Fruit fly (Drosophila melanogaster) whole organism, embryonic: Measurements from ENCODE around the gene Moe.
A peak's percentile ranks its signal among the peaks of the same experiment; 100 is the strongest.

ENCODE experiments used
- Abd-B ChIP-seq: fragments of 200-800 bp; sonication (Bioruptor generic); optimal IDR thresholded peaks from 2 replicates; lab custom pipeline; 2018; ENCODE audit warnings: missing biosample characterization, mild to moderate bottlenecking, missing genetic modification characterization, moderate library complexity
- CG10147 ChIP-seq: fragments of 200-800 bp; sonication (Bioruptor generic); optimal IDR thresholded peaks from 2 replicates; lab custom pipeline; 2019; ENCODE audit warnings: missing biosample characterization, mild to moderate bottlenecking, missing genetic modification characterization, moderate library complexity
- CG11723 ChIP-seq: fragments of 200-800 bp; sonication (Bioruptor generic); optimal IDR thresholded peaks from 2 replicates; lab custom pipeline; 2017; ENCODE audit warnings: missing biosample characterization, mild to moderate bottlenecking, missing genetic modification characterization
- CG12769 ChIP-seq: fragments of 200-800 bp; sonication (Bioruptor generic); optimal IDR thresholded peaks from 2 replicates; lab custom pipeline; 2019; ENCODE audit warnings: missing biosample characterization, mild to moderate bottlenecking, missing genetic modification characterization, moderate library complexity
- CG17359 ChIP-seq: fragments of 200-800 bp; sonication (Bioruptor generic); optimal IDR thresholded peaks from 3 replicates; lab custom pipeline; 2018; ENCODE audit warnings: missing biosample characterization, mild to moderate bottlenecking, missing genetic modification characterization, moderate library complexity
- CG17568 ChIP-seq: fragments of 200-800 bp; sonication (Bioruptor generic); optimal IDR thresholded peaks from 2 replicates; lab custom pipeline; 2018; ENCODE audit warnings: missing biosample characterization, mild to moderate bottlenecking, missing genetic modification characterization, moderate library complexity
- CG17612 ChIP-seq: fragments of 200-800 bp; sonication (Bioruptor generic); IDR thresholded peaks from 2 replicates; pipeline ENCODE4 v1.3.6; 2022; ENCODE audit warnings: missing biosample characterization, missing genetic modification characterization
- CG1792 ChIP-seq: fragments of 200-800 bp; sonication (Bioruptor generic); optimal IDR thresholded peaks from 2 replicates; lab custom pipeline; 2016; ENCODE audit warnings: missing biosample characterization, missing genetic modification characterization
- CG18262 ChIP-seq: fragments of 200-800 bp; optimal IDR thresholded peaks from 3 replicates; lab custom pipeline; 2019; ENCODE audit warnings: missing biosample characterization, mild to moderate bottlenecking, missing genetic modification characterization, moderate library complexity
- CG18619 ChIP-seq: fragments of 200-800 bp; sonication (Bioruptor generic); optimal IDR thresholded peaks from 3 replicates; lab custom pipeline; 2017; ENCODE audit warnings: missing biosample characterization, mild to moderate bottlenecking, missing genetic modification characterization
- CG30403 ChIP-seq: fragments of 200-800 bp; sonication (Bioruptor generic); optimal IDR thresholded peaks from 3 replicates; lab custom pipeline; 2016; ENCODE audit warnings: missing biosample characterization, missing genetic modification characterization
- CG3847 ChIP-seq: fragments of 200-800 bp; sonication (Bioruptor generic); IDR thresholded peaks from 2 replicates; pipeline ENCODE4 v1.3.6; 2022; ENCODE audit warnings: missing biosample characterization, missing genetic modification characterization
- CG4617 ChIP-seq: fragments of 200-800 bp; sonication (Bioruptor generic); optimal IDR thresholded peaks from 3 replicates; lab custom pipeline; 2016; ENCODE audit warnings: missing biosample characterization, missing genetic modification characterization, borderline replicate concordance
- CG4854 ChIP-seq: fragments of 200-800 bp; sonication (Bioruptor generic); optimal IDR thresholded peaks from 2 replicates; lab custom pipeline; 2016; ENCODE audit warnings: missing biosample characterization, missing genetic modification characterization, inconsistent platforms
- CG6254 ChIP-seq: fragments of 200-800 bp; sonication (Bioruptor generic); optimal IDR thresholded peaks from 3 replicates; lab custom pipeline; 2017; ENCODE audit warnings: mild to moderate bottlenecking, missing biosample characterization, missing genetic modification reagents, missing genetic modification characterization
- CG7963 ChIP-seq: fragments of 200-800 bp; sonication (Bioruptor generic); IDR thresholded peaks from 3 replicates; pipeline ENCODE4 v1.3.6; 2022; ENCODE audit warnings: missing biosample characterization, missing genetic modification characterization; ENCODE audit not compliant: partially characterized antibody
- CG9215 ChIP-seq: fragments of 200-800 bp; sonication (Bioruptor generic); IDR thresholded peaks from 2 replicates; pipeline ENCODE4 v1.3.6; 2022; ENCODE audit warnings: missing biosample characterization, missing genetic modification characterization
- Fer3 ChIP-seq: fragments of 200-800 bp; sonication (Bioruptor generic); optimal IDR thresholded peaks from 2 replicates; lab custom pipeline; 2018; ENCODE audit warnings: missing biosample characterization, mild to moderate bottlenecking, missing genetic modification characterization, moderate library complexity
- Gug ChIP-seq: fragments of 200-800 bp; sonication (Bioruptor generic); IDR thresholded peaks from 4 replicates; pipeline ENCODE4 v1.3.6; 2022; ENCODE audit warnings: missing biosample characterization, missing genetic modification characterization
- H15 ChIP-seq: fragments of 200-800 bp; sonication (Bioruptor generic); IDR thresholded peaks from 3 replicates; pipeline ENCODE4 v1.3.6; 2022; ENCODE audit warnings: missing biosample characterization, missing genetic modification characterization
- H2.0 ChIP-seq: fragments of 200-800 bp; sonication (Bioruptor generic); IDR thresholded peaks from 2 replicates; pipeline ENCODE4 v1.3.6; 2022; ENCODE audit warnings: missing biosample characterization, missing genetic modification characterization
- Hr39 ChIP-seq: fragments of >200 bp; optimal IDR thresholded peaks from 2 replicates; lab custom pipeline; 2017
- Lhr ChIP-seq: fragments of 200-800 bp; sonication (Bioruptor generic); optimal IDR thresholded peaks from 3 replicates; lab custom pipeline; 2017; ENCODE audit warnings: mild to moderate bottlenecking, missing biosample characterization, missing genetic modification reagents, missing genetic modification characterization
- PHDP ChIP-seq: fragments of 200-800 bp; sonication (Bioruptor generic); optimal IDR thresholded peaks from 3 replicates; lab custom pipeline; 2018; ENCODE audit warnings: missing biosample characterization, mild to moderate bottlenecking, missing genetic modification characterization, moderate library complexity
- Sin3A ChIP-seq: fragments of >200 bp; optimal IDR thresholded peaks from 2 replicates; lab custom pipeline; 2018
- aop ChIP-seq: fragments of 200-800 bp; sonication (Bioruptor generic); IDR thresholded peaks from 2 replicates; pipeline ENCODE4 v1.3.6; 2022; ENCODE audit warnings: missing biosample characterization, missing genetic modification characterization
- ara ChIP-seq: fragments of 200-800 bp; sonication (Bioruptor generic); IDR thresholded peaks from 2 replicates; pipeline ENCODE4 v1.3.6; 2022; ENCODE audit warnings: missing biosample characterization, missing genetic modification characterization
- bbx ChIP-seq: fragments of 200-800 bp; sonication (Bioruptor generic); IDR thresholded peaks from 2 replicates; pipeline ENCODE4 v1.3.6; 2022; ENCODE audit warnings: missing biosample characterization, missing genetic modification characterization; ENCODE audit not compliant: partially characterized antibody
- chif ChIP-seq, 2 experiments: fragments of 200-800 bp; sonication (Bioruptor generic); optimal IDR thresholded peaks; 3 replicates each; lab custom pipeline; 2016; ENCODE audit warnings: missing biosample characterization in 2 of 2, missing genetic modification characterization in 2 of 2
- chm ChIP-seq: fragments of 200-800 bp; sonication (Bioruptor generic); IDR thresholded peaks from 2 replicates; pipeline ENCODE4 v1.3.6; 2022; ENCODE audit warnings: missing biosample characterization, missing genetic modification characterization
- chn ChIP-seq: fragments of 200-800 bp; sonication (Bioruptor generic); optimal IDR thresholded peaks from 2 replicates; lab custom pipeline; 2016; ENCODE audit warnings: missing biosample characterization, missing genetic modification characterization
- dati ChIP-seq: fragments of 200-800 bp; sonication (Bioruptor generic); IDR thresholded peaks from 2 replicates; pipeline ENCODE4 v1.3.6; 2022; ENCODE audit warnings: missing biosample characterization, missing genetic modification characterization
- dmrt11E ChIP-seq: fragments of 200-800 bp; sonication (Bioruptor generic); optimal IDR thresholded peaks from 3 replicates; lab custom pipeline; 2018; ENCODE audit warnings: missing biosample characterization, mild to moderate bottlenecking, missing genetic modification characterization, moderate library complexity
- ewg ChIP-seq: fragments of 200-800 bp; sonication (Bioruptor generic); optimal IDR thresholded peaks from 3 replicates; lab custom pipeline; 2017; ENCODE audit warnings: mild to moderate bottlenecking, missing biosample characterization, missing genetic modification reagents, missing genetic modification characterization
- fd64A ChIP-seq: fragments of 200-800 bp; sonication (Bioruptor generic); optimal IDR thresholded peaks from 3 replicates; lab custom pipeline; 2018; ENCODE audit warnings: missing biosample characterization, mild to moderate bottlenecking, missing genetic modification characterization
- gfzf ChIP-seq: fragments of 200-800 bp; sonication (Bioruptor generic); optimal IDR thresholded peaks from 2 replicates; lab custom pipeline; 2016; ENCODE audit warnings: missing biosample characterization, mild to moderate bottlenecking, missing genetic modification characterization, moderate library complexity
- gt ChIP-seq: fragments of 200-800 bp; sonication (Bioruptor generic); IDR thresholded peaks from 2 replicates; pipeline ENCODE4 v1.3.6; 2022; ENCODE audit warnings: missing biosample characterization, missing genetic modification characterization
- hkb ChIP-seq, 2 experiments: fragments of 200-800 bp in 1 of 2; fragments of >200 bp in 1 of 2; sonication (Bioruptor generic) in 1 of 2; IDR thresholded peaks in 1 of 2; optimal IDR thresholded peaks in 1 of 2; 2 replicates each; pipeline versions ENCODE4 v1.3.6 to Lab custom; 2017 to 2022; ENCODE audit warnings: missing biosample characterization in 1 of 2, missing genetic modification characterization in 1 of 2
- jing ChIP-seq: fragments of 200-800 bp; sonication (Bioruptor generic); optimal IDR thresholded peaks from 2 replicates; lab custom pipeline; 2018; ENCODE audit warnings: missing biosample characterization, mild to moderate bottlenecking, missing genetic modification characterization
- lmd ChIP-seq: fragments of 200-800 bp; sonication (Bioruptor generic); IDR thresholded peaks from 2 replicates; pipeline ENCODE4 v1.3.6; 2022; ENCODE audit warnings: missing biosample characterization, missing genetic modification characterization
- mirr ChIP-seq: fragments of 200-800 bp; sonication (Bioruptor generic); optimal IDR thresholded peaks from 3 replicates; lab custom pipeline; 2018; ENCODE audit warnings: missing biosample characterization, mild to moderate bottlenecking, missing genetic modification characterization
- mld ChIP-seq: fragments of 200-800 bp; sonication (Bioruptor generic); IDR thresholded peaks from 3 replicates; pipeline ENCODE4 v1.3.6; 2022; ENCODE audit warnings: missing biosample characterization, missing genetic modification characterization; ENCODE audit not compliant: partially characterized antibody
- nmo ChIP-seq: fragments of 200-800 bp; sonication (Bioruptor generic); optimal IDR thresholded peaks from 2 replicates; lab custom pipeline; 2018; ENCODE audit warnings: missing biosample characterization, mild to moderate bottlenecking, missing genetic modification characterization, moderate library complexity
- peb ChIP-seq: fragments of 200-800 bp; sonication (Bioruptor generic); IDR thresholded peaks from 2 replicates; pipeline ENCODE4 v1.3.6; 2022; ENCODE audit warnings: missing biosample characterization, missing genetic modification characterization
- pho ChIP-seq: fragments of 200-800 bp; sonication (Bioruptor generic); optimal IDR thresholded peaks from 2 replicates; lab custom pipeline; 2016; ENCODE audit warnings: missing biosample characterization, missing genetic modification characterization
- phol ChIP-seq: fragments of 200-800 bp; sonication (Bioruptor generic); optimal IDR thresholded peaks from 3 replicates; lab custom pipeline; 2018; ENCODE audit warnings: missing biosample characterization, mild to moderate bottlenecking, missing genetic modification characterization, moderate library complexity
- pnt ChIP-seq: fragments of 200-800 bp; sonication (Bioruptor generic); optimal IDR thresholded peaks from 3 replicates; lab custom pipeline; 2016; ENCODE audit warnings: missing biosample characterization, missing genetic modification characterization
- ranshi ChIP-seq: fragments of 200-800 bp; sonication (Bioruptor generic); IDR thresholded peaks from 2 replicates; pipeline ENCODE4 v1.3.6; 2022; ENCODE audit warnings: missing biosample characterization, missing genetic modification characterization
- sob ChIP-seq: fragments of 200-800 bp; sonication (Bioruptor generic); IDR thresholded peaks from 2 replicates; pipeline ENCODE4 v1.3.6; 2022; ENCODE audit warnings: missing biosample characterization, missing genetic modification characterization
- tgo ChIP-seq: fragments of 200-800 bp; sonication (Bioruptor generic); IDR thresholded peaks from 3 replicates; pipeline ENCODE4 v1.3.6; 2022; ENCODE audit warnings: missing biosample characterization, missing genetic modification characterization

Moe gene

DNA sequence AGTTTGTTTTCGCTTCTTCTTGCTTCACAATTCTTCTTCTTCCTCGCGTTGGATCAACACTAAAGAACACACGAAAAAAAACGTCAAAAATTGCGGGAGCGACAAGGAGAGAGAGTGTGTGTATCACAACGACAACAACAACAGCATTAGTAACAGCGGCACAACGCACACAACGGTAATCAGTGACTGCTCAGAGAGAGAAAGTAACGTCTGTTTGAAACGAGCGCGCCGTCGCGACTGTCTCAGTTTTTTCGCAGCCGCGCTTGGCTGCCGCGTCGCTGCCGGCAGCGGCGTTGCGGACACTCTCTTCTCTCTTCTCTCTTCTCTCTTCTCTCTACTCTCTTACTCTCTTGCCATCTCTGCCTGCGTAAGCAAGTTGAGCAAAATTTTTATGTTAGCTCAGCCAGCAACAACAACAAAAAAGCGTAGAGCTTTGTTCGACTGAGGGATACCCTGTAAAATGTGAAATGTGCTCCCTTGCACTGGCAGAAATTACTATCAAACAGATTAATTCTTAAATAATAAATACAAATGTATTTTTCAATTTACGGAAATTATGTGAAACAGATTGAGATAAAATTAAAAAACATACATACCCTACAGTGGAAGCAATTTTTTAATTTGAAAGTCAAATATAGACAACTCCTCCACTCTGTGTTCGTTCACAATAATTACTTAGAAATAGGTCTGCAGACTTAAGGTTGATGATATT, 6.4 kb downstream of the Moe start (continued):
- TF ChIP-seq Abd-B (GFP tag; lab: Kevin White, UChicago) (peak; percentile 61), tgo (GFP tag; lab: Robert Waterston, UW) (peak; percentile 63), ranshi (GFP tag; lab: Robert Waterston, UW) (peak; percentile 78), dati (GFP tag; lab: Robert Waterston, UW) (no peak), sob (GFP tag; lab: Robert Waterston, UW) (peak; percentile 76), lmd (GFP tag; lab: Robert Waterston, UW) (peak; percentile 77), mld (GFP tag; lab: Robert Waterston, UW) (no peak), Gug (GFP tag; lab: Robert Waterston, UW) (peak; percentile 52; the same call in 3 of the 4 replicates), dmrt11E (peak; percentile 53), ewg (peak; percentile 57), H15 (no peak), fd64A (no peak), bbx (no peak)

DNA sequence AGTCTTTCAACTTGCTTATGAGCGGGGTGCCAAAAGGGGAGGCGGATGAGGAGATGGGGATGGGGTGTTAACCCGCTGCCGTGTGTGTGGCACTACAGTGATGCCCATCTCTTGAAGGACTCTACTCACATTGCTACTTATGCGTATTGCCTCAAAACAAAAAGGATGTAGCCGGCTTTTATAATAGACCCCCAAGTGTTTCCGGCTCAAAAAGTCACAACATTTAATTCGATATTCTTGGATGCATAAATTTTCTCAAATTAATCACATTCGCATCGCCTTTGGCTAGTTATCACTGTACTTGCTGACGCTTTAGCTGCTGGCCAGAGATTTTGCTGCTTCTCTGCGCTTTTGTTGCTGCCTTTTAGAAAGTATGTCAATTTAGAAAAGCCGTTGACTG, 7.2 kb downstream of the Moe start:
- no peak for TF ChIP-seq hkb (optimal IDR thresholded peaks at IDR 0.05; lab: Kevin White, UChicago)
- TF ChIP-seq hkb (GFP tag; IDR thresholded peaks at IDR 0.05; lab: Robert Waterston, UW): peak; percentile 12; the same call in 1 of the 2 replicates
- TF ChIP-seq CG3847 (GFP tag; lab: Robert Waterston, UW): peak; percentile 31; the same call in 1 of the 2 replicates
- TF ChIP-seq CG12769 (tag; lab: Kevin White, UChicago): no peak
- no peak for TF ChIP-seq ara (GFP tag; lab: Robert Waterston, UW)
- TF ChIP-seq CG18619: peak; percentile 6
- no peak for TF ChIP-seq Hr39 (lab: Kevin White, UChicago)
- TF ChIP-seq CG18262 (tag; lab: Kevin White, UChicago): no peak
- TF ChIP-seq CG30403: peak; percentile 27
- no peak for TF ChIP-seq pho (GFP tag; lab: Kevin White, UChicago)
- TF ChIP-seq Lhr: no peak
- TF ChIP-seq H2.0 (GFP tag; lab: Robert Waterston, UW): no peak
- no peak for TF ChIP-seq CG4854
- TF ChIP-seq nmo (GFP tag; lab: Kevin White, UChicago): peak; percentile 5
- no peak for TF ChIP-seq CG10147 (GFP tag; lab: Kevin White, UChicago)
- TF ChIP-seq phol (tag; lab: Kevin White, UChicago): no peak
- TF ChIP-seq CG4617 (GFP tag; lab: Kevin White, UChicago): no peak
- no peak for TF ChIP-seq CG1792 (GFP tag; lab: Kevin White, UChicago)
- no peak for TF ChIP-seq PHDP (tag; lab: Kevin White, UChicago)
- TF ChIP-seq Sin3A: no peak
- no peak for TF ChIP-seq chif (GFP tag; optimal IDR thresholded peaks at IDR 0.05; lab: Kevin White, UChicago)
- TF ChIP-seq gfzf (GFP tag; lab: Kevin White, UChicago): no peak
- TF ChIP-seq CG17359 (tag; lab: Kevin White, UChicago): peak; percentile 38
- TF ChIP-seq gt (GFP tag; lab: Robert Waterston, UW): no peak
- no peak for TF ChIP-seq CG17612
- no peak for TF ChIP-seq chm (GFP tag; lab: Robert Waterston, UW)
- no peak for TF ChIP-seq peb (GFP tag; lab: Robert Waterston, UW)
- TF ChIP-seq CG17568 (GFP tag; lab: Kevin White, UChicago): no peak
- TF ChIP-seq mirr: no peak
- peak; percentile 30 for TF ChIP-seq pnt (GFP tag; lab: Kevin White, UChicago)
- no peak for TF ChIP-seq jing (GFP tag; lab: Kevin White, UChicago)
- no peak for TF ChIP-seq chn
- TF ChIP-seq Fer3 (tag; lab: Kevin White, UChicago): no peak
- no peak for TF ChIP-seq CG6254 (GFP tag; lab: Kevin White, UChicago)
- no peak for TF ChIP-seq CG11723 (GFP tag; lab: Kevin White, UChicago)
- no peak for TF ChIP-seq CG7963 (GFP tag; lab: Robert Waterston, UW)
- TF ChIP-seq CG9215: no peak; the same call in 1 of the 2 replicates
- TF ChIP-seq aop (GFP tag; lab: Robert Waterston, UW): no peak
